Worm (Caenorhabditis elegans) whole organism, early embryonic: ENCODE measurements around the gene fbxo-11.2.

Experiments used
- B0310.2 ChIP-seq: sonication (generic microtip); optimal IDR thresholded peaks from 2 replicates; lab custom pipeline; 2016; ENCODE audit warnings: mild to moderate bottlenecking, missing genetic modification characterization, missing compliant biosample characterization
- ama-1 ChIP-seq: fragments of 150-350 bp; optimal IDR thresholded peaks from 2 replicates; lab custom pipeline; 2014
- flt-1 ChIP-seq: fragments of 200-800 bp; sonication (Bioruptor generic); IDR thresholded peaks from 2 replicates; pipeline ENCODE4 v1.3.6; 2022; ENCODE audit warnings: missing genetic modification characterization, missing compliant biosample characterization
- pes-1 ChIP-seq: fragments of 200-800 bp; sonication (Bioruptor generic); IDR thresholded peaks from 2 replicates; pipeline ENCODE4 v1.3.6; 2022; ENCODE audit warnings: missing genetic modification reagents, missing genetic modification characterization, missing compliant biosample characterization
- sea-1 ChIP-seq: fragments of 200-800 bp; sonication (Bioruptor generic); conservative IDR thresholded peaks from 2 replicates; pipeline ENCODE4 v1.3.6; 2022; ENCODE audit warnings: missing genetic modification characterization, missing compliant biosample characterization
- tbx-11 ChIP-seq: fragments of 200-800 bp; sonication (Bioruptor generic); IDR thresholded peaks from 2 replicates; pipeline ENCODE4 v1.3.6; 2022; ENCODE audit warnings: missing genetic modification characterization, missing compliant biosample characterization

- no peak for TF ChIP-seq ama-1 (lab: Kevin White, UChicago)
- TF ChIP-seq flt-1 = no peak
- no peak for TF ChIP-seq pes-1 (GFP tag; lab: Robert Waterston, UW)
- no peak for TF ChIP-seq B0310.2 (tag; lab: Kevin White, UChicago)
- TF ChIP-seq sea-1 = no peak
- no peak for TF ChIP-seq tbx-11
Measured at ce11 chrIII:1084971-1085370, 31.9 kb upstream of the fbxo-11.2 start.
